Worm (Caenorhabditis elegans) whole organism, L4 larva: ENCODE results near the gene C16D2.1.
A peak's percentile ranks its signal among the peaks of the same experiment; 100 is the strongest.

Source experiments
- D1046.2 ChIP-seq: fragments of 200-800 bp; sonication (Bioruptor generic); IDR thresholded peaks from 2 replicates; pipeline ENCODE4 v1.3.6; 2022; ENCODE audit warnings: missing genetic modification characterization, missing compliant biosample characterization
- F10B5.3 ChIP-seq: sonication (generic microtip); optimal IDR thresholded peaks from 2 replicates; lab custom pipeline; 2016; ENCODE audit warnings: mild to moderate bottlenecking, missing genetic modification characterization, missing compliant biosample characterization
- F44E2.7 ChIP-seq: fragments of 200-800 bp; sonication (Bioruptor generic); IDR thresholded peaks from 2 replicates; pipeline ENCODE4 v2.1.2; 2022; ENCODE audit warnings: missing genetic modification characterization, missing compliant biosample characterization
- F49E8.2 ChIP-seq: sonication (generic microtip); optimal IDR thresholded peaks from 2 replicates; lab custom pipeline; 2016; ENCODE audit warnings: missing compliant biosample characterization, mild to moderate bottlenecking, missing genetic modification characterization, borderline replicate concordance
- T20F7.1 ChIP-seq: fragments of 200-800 bp; sonication (Bioruptor generic); optimal IDR thresholded peaks from 2 replicates; lab custom pipeline; 2018; ENCODE audit warnings: mild to moderate bottlenecking, missing genetic modification characterization, missing compliant biosample characterization
- Y105C5A.15 ChIP-seq: fragments of 200-800 bp; sonication (Bioruptor generic); IDR thresholded peaks from 2 replicates; pipeline ENCODE4 v1.3.6; 2022; ENCODE audit warnings: missing genetic modification characterization, missing compliant biosample characterization
- Y48G9A.11 ChIP-seq: fragments of 200-800 bp; sonication (Bioruptor generic); IDR thresholded peaks from 2 replicates; pipeline ENCODE4 v1.3.6; 2022; ENCODE audit warnings: missing genetic modification reagents, missing genetic modification characterization, missing compliant biosample characterization
- Y75B8A.6 ChIP-seq: fragments of 200-800 bp; sonication (Bioruptor generic); IDR thresholded peaks from 2 replicates; pipeline ENCODE4 v1.3.6; 2022; ENCODE audit warnings: missing genetic modification reagents, missing genetic modification characterization, missing compliant biosample characterization
- ZK546.5 ChIP-seq, 2 experiments: sonication (generic microtip); optimal IDR thresholded peaks; 2 replicates each; lab custom pipeline; 2017; ENCODE audit warnings: missing biosample characterization in 2 of 2, missing genetic modification characterization in 2 of 2
- aha-1 ChIP-seq: fragments of 150-350 bp; peaks from one replicate; lab custom pipeline; 2014; ENCODE audit warnings: missing biosample characterization, missing genetic modification characterization
- arid-1 ChIP-seq: fragments of 200-800 bp; sonication (Bioruptor generic); conservative IDR thresholded peaks from 2 replicates; pipeline ENCODE4 v1.3.6; 2022; ENCODE audit warnings: missing genetic modification reagents, missing genetic modification characterization, missing compliant biosample characterization
- ceh-32 ChIP-seq: sonication (generic microtip); optimal IDR thresholded peaks from 2 replicates; lab custom pipeline; 2016; ENCODE audit warnings: mild to moderate bottlenecking, missing genetic modification characterization, missing compliant biosample characterization; ENCODE audit not compliant: poor library complexity
- ceh-44 ChIP-seq: fragments of 200-800 bp; sonication (Bioruptor generic); IDR thresholded peaks from 2 replicates; pipeline ENCODE4 v1.3.6; 2022; ENCODE audit warnings: missing genetic modification reagents, missing genetic modification characterization, missing compliant biosample characterization
- ces-1 ChIP-seq: fragments of 150-350 bp; sonication (generic microtip); optimal IDR thresholded peaks from 4 replicates; lab custom pipeline; 2014; ENCODE audit warnings: missing biosample characterization, missing genetic modification reagents, missing genetic modification characterization
- daf-16 ChIP-seq, 3 experiments: sonication (generic microtip); optimal IDR thresholded peaks; 2 replicates each; lab custom pipeline; 2016 to 2017; ENCODE audit warnings: missing genetic modification characterization in 3 of 3, missing genetic modification reagents in 3 of 3, mild to moderate bottlenecking in 2 of 3, missing compliant biosample characterization in 2 of 3, missing biosample characterization in 1 of 3, moderate library complexity in 1 of 3
- dmd-8 ChIP-seq: fragments of 200-800 bp; sonication (Bioruptor generic); IDR thresholded peaks from 2 replicates; pipeline ENCODE4 v1.3.6; 2022; ENCODE audit warnings: missing genetic modification characterization, missing compliant biosample characterization
- dmd-9 ChIP-seq: fragments of 200-800 bp; sonication (Bioruptor generic); IDR thresholded peaks from 2 replicates; pipeline ENCODE4 v1.3.6; 2022; ENCODE audit warnings: missing genetic modification reagents, missing genetic modification characterization, missing compliant biosample characterization
- duxl-1 ChIP-seq: sonication (generic microtip); optimal IDR thresholded peaks from 2 replicates; lab custom pipeline; 2016; ENCODE audit warnings: mild to moderate bottlenecking, missing genetic modification characterization, moderate library complexity, missing compliant biosample characterization; ENCODE audit not compliant: poor library complexity
- dve-1 ChIP-seq: sonication (generic microtip); optimal IDR thresholded peaks from 2 replicates; lab custom pipeline; 2017; ENCODE audit warnings: antibody characterized with exemption, mild to moderate bottlenecking, missing genetic modification characterization, missing compliant biosample characterization; ENCODE audit not compliant: insufficient read depth
- hif-1 ChIP-seq, 2 experiments: sonication (generic microtip); optimal IDR thresholded peaks; 2 replicates each; lab custom pipeline; 2016 to 2017; ENCODE audit warnings: missing compliant biosample characterization in 2 of 2, missing genetic modification characterization in 2 of 2, missing genetic modification reagents in 2 of 2, missing genotype in 2 of 2, mild to moderate bottlenecking in 1 of 2
- hlh-11 ChIP-seq: fragments of 200-800 bp; sonication (Bioruptor generic); optimal IDR thresholded peaks from 2 replicates; lab custom pipeline; 2018; ENCODE audit warnings: mild to moderate bottlenecking, missing genetic modification characterization, missing compliant biosample characterization
- hlh-30 ChIP-seq: sonication (generic microtip); optimal IDR thresholded peaks from 2 replicates; lab custom pipeline; 2017; ENCODE audit warnings: antibody characterized with exemption, mild to moderate bottlenecking, missing genetic modification characterization, missing compliant biosample characterization; ENCODE audit not compliant: insufficient read depth
- jun-1 ChIP-seq: fragments of 150-350 bp; optimal IDR thresholded peaks from 2 replicates; lab custom pipeline; 2014; ENCODE audit warnings: missing biosample characterization, missing genetic modification reagents, missing genetic modification characterization
- lin-1 ChIP-seq: fragments of 200-800 bp; sonication (Bioruptor generic); IDR thresholded peaks from 2 replicates; pipeline ENCODE4 v1.3.6; 2022; ENCODE audit warnings: missing genetic modification reagents, missing genetic modification characterization, missing compliant biosample characterization
- lin-13 ChIP-seq: fragments of 150-350 bp; optimal IDR thresholded peaks from 2 replicates; lab custom pipeline; 2014; ENCODE audit warnings: missing biosample characterization, missing genetic modification reagents, missing genetic modification characterization
- lin-38 ChIP-seq: fragments of 200-800 bp; sonication (Bioruptor generic); IDR thresholded peaks from 2 replicates; pipeline ENCODE4 v1.3.6; 2022; ENCODE audit warnings: missing genetic modification reagents, missing genetic modification characterization, missing compliant biosample characterization
- lin-39 ChIP-seq: fragments of 150-350 bp; optimal IDR thresholded peaks from 2 replicates; lab custom pipeline; 2014; ENCODE audit warnings: missing biosample characterization, missing genetic modification reagents, missing genetic modification characterization
- lir-3 ChIP-seq: sonication (generic microtip); optimal IDR thresholded peaks from 2 replicates; lab custom pipeline; 2016; ENCODE audit warnings: mild to moderate bottlenecking, missing genetic modification characterization, missing compliant biosample characterization
- lsy-2 ChIP-seq, 2 experiments: fragments of 150-350 bp in 1 of 2; sonication (generic microtip) in 1 of 2; optimal IDR thresholded peaks; 2 replicates each; lab custom pipeline; 2014 to 2017; ENCODE audit warnings: missing biosample characterization in 2 of 2, missing genetic modification characterization in 2 of 2
- mep-1 ChIP-seq: fragments of 150-350 bp; sonication (generic microtip); optimal IDR thresholded peaks from 3 replicates; lab custom pipeline; 2014; ENCODE audit warnings: missing biosample characterization, missing genetic modification characterization
- nhr-237 ChIP-seq: sonication (generic microtip); optimal IDR thresholded peaks from 2 replicates; lab custom pipeline; 2017; ENCODE audit warnings: missing biosample characterization, missing genetic modification characterization
- nhr-25 ChIP-seq: sonication (generic microtip); optimal IDR thresholded peaks from 2 replicates; lab custom pipeline; 2017; ENCODE audit warnings: missing genetic modification characterization, mild to moderate bottlenecking, missing compliant biosample characterization, antibody characterized with exemption, moderate library complexity, borderline replicate concordance; ENCODE audit not compliant: insufficient read depth
- nhr-28 ChIP-seq: fragments of 150-350 bp; optimal IDR thresholded peaks from 2 replicates; lab custom pipeline; 2014; ENCODE audit warnings: missing biosample characterization, missing genetic modification characterization
- nhr-6 ChIP-seq: fragments of 150-350 bp; optimal IDR thresholded peaks from 2 replicates; lab custom pipeline; 2014; ENCODE audit warnings: missing biosample characterization, missing genetic modification characterization
- nhr-76 ChIP-seq: fragments of 150-350 bp; optimal IDR thresholded peaks from 2 replicates; lab custom pipeline; 2014; ENCODE audit warnings: missing biosample characterization, missing genetic modification characterization
- php-3 ChIP-seq: fragments of 200-800 bp; sonication (Bioruptor generic); IDR thresholded peaks from 2 replicates; pipeline ENCODE4 v1.3.6; 2022; ENCODE audit warnings: missing genetic modification reagents, missing genetic modification characterization, missing compliant biosample characterization
- pqm-1 ChIP-seq: sonication (generic microtip); optimal IDR thresholded peaks from 2 replicates; lab custom pipeline; 2017; ENCODE audit warnings: missing biosample characterization, missing genetic modification characterization
- saeg-2 ChIP-seq: fragments of 200-800 bp; sonication (Bioruptor generic); IDR thresholded peaks from 2 replicates; pipeline ENCODE4 v1.3.6; 2022; ENCODE audit warnings: missing genetic modification reagents, missing genetic modification characterization, missing compliant biosample characterization
- sdz-12 ChIP-seq: fragments of 200-800 bp; sonication (Bioruptor generic); optimal IDR thresholded peaks from 2 replicates; lab custom pipeline; 2018; ENCODE audit warnings: mild to moderate bottlenecking, missing genetic modification characterization, missing compliant biosample characterization
- set-16 ChIP-seq: fragments of 200-800 bp; sonication (Bioruptor generic); IDR thresholded peaks from 2 replicates; pipeline ENCODE4 v1.3.6; 2022; ENCODE audit warnings: missing genetic modification reagents, missing genetic modification characterization, missing compliant biosample characterization
- skn-1 ChIP-seq: fragments of 150-350 bp; optimal IDR thresholded peaks from 2 replicates; lab custom pipeline; 2014; ENCODE audit warnings: missing biosample characterization, missing genetic modification characterization
- snpc-4 ChIP-seq: fragments of 150-350 bp; optimal IDR thresholded peaks from 2 replicates; lab custom pipeline; 2014; ENCODE audit warnings: missing biosample characterization, missing genetic modification characterization
- tag-97 ChIP-seq: fragments of 200-800 bp; sonication (Bioruptor generic); IDR thresholded peaks from 2 replicates; pipeline ENCODE4 v1.3.6; 2022; ENCODE audit warnings: missing genetic modification characterization, missing compliant biosample characterization
- tra-1 ChIP-seq: fragments of 200-800 bp; sonication (Bioruptor generic); IDR thresholded peaks from 2 replicates; pipeline ENCODE4 v1.3.6; 2022; ENCODE audit warnings: missing genetic modification reagents, missing genetic modification characterization, missing compliant biosample characterization
- unc-39 ChIP-seq: sonication (generic microtip); optimal IDR thresholded peaks from 2 replicates; lab custom pipeline; 2017; ENCODE audit warnings: missing biosample characterization, missing genetic modification characterization
- vab-7 ChIP-seq: fragments of 200-800 bp; sonication (Bioruptor generic); IDR thresholded peaks from 2 replicates; pipeline ENCODE4 v1.3.6; 2022; ENCODE audit warnings: missing genetic modification reagents, missing genetic modification characterization, missing compliant biosample characterization
- zip-2 ChIP-seq: fragments of 150-350 bp; optimal IDR thresholded peaks from 2 replicates; lab custom pipeline; 2014; ENCODE audit warnings: missing biosample characterization, missing genetic modification characterization
- ztf-11 ChIP-seq: fragments of 150-350 bp; optimal IDR thresholded peaks from 2 replicates; lab custom pipeline; 2014; ENCODE audit warnings: missing biosample characterization, missing genetic modification characterization
- ztf-7 ChIP-seq: fragments of 150-350 bp; optimal IDR thresholded peaks from 2 replicates; lab custom pipeline; 2014; ENCODE audit warnings: missing biosample characterization, missing genetic modification characterization

The C16D2.1 gene

ce11 chrII:9156277-9156676 lies 24.8 kb downstream of the C16D2.1 start (continued):
- TF ChIP-seq ztf-11 (tag; lab: Kevin White, UChicago) (no peak), tag-97 (GFP tag; lab: Robert Waterston, UW) (no peak), T20F7.1 (GFP tag; lab: Kevin White, UChicago) (no peak), nhr-25 (no peak), Y105C5A.15 (GFP tag; lab: Robert Waterston, UW) (no peak), jun-1 (no peak), Y48G9A.11 (GFP tag; lab: Robert Waterston, UW) (no peak), hlh-30 (tag; lab: Kevin White, UChicago) (peak; percentile 76), lin-38 (GFP tag; lab: Robert Waterston, UW) (no peak), vab-7 (GFP tag; lab: Robert Waterston, UW) (no peak), ceh-32 (tag; lab: Kevin White, UChicago) (no peak), F44E2.7 (GFP tag; lab: Robert Waterston, UW) (no peak), Y75B8A.6 (GFP tag; lab: Robert Waterston, UW) (no peak), arid-1 (GFP tag; lab: Robert Waterston, UW) (no peak), F49E8.2 (tag; lab: Kevin White, UChicago) (no peak), lir-3 (no peak), nhr-76 (tag; lab: Kevin White, UChicago) (no peak)

- TF ChIP-seq skn-1 (tag; lab: Kevin White, UChicago) (no peak), mep-1 (tag; lab: Kevin White, UChicago) (peak; percentile 6), hlh-30 (tag; lab: Kevin White, UChicago) (peak; percentile 20), D1046.2 (GFP tag; lab: Robert Waterston, UW) (no peak), tra-1 (GFP tag; lab: Robert Waterston, UW) (no peak), pqm-1 (tag; lab: Kevin White, UChicago) (peak; percentile 96), lin-39 (tag; lab: Kevin White, UChicago) (no peak), ztf-7 (tag; lab: Kevin White, UChicago) (peak; percentile 86), lin-38 (GFP tag; lab: Robert Waterston, UW) (no peak), hif-1 (tag; optimal IDR thresholded peaks at IDR 0.05; lab: Kevin White, UChicago) (peak in 1 of 2 experiments; percentile 64), snpc-4 (tag; lab: Kevin White, UChicago) (no peak), set-16 (no peak), daf-16 (GFP tag; optimal IDR thresholded peaks at IDR 0.05; lab: Kevin White, UChicago) (no peak), daf-16 (tag; optimal IDR thresholded peaks at IDR 0.05; lab: Kevin White, UChicago) (peak; percentile 16), dmd-8 (GFP tag; lab: Robert Waterston, UW) (no peak), duxl-1 (tag; lab: Kevin White, UChicago) (no peak), Y105C5A.15 (GFP tag; lab: Robert Waterston, UW) (no peak), ZK546.5 (tag; optimal IDR thresholded peaks at IDR 0.05; lab: Kevin White, UChicago) (no peak), F10B5.3 (tag; lab: Kevin White, UChicago) (no peak), aha-1 (peak; percentile 81), dve-1 (tag; lab: Kevin White, UChicago) (peak; percentile 75), lin-13 (GFP tag; lab: Kevin White, UChicago) (no peak), T20F7.1 (GFP tag; lab: Kevin White, UChicago) (no peak), lin-1 (GFP tag; lab: Robert Waterston, UW) (no peak), lsy-2 (tag; optimal IDR thresholded peaks at IDR 0.05; lab: Kevin White, UChicago) (peak in 1 of 2 experiments; percentile 22), Y48G9A.11 (GFP tag; lab: Robert Waterston, UW) (no peak), zip-2 (tag; lab: Kevin White, UChicago) (no peak), nhr-237 (no peak), php-3 (GFP tag; lab: Robert Waterston, UW) (peak; percentile 74), ceh-44 (GFP tag; lab: Robert Waterston, UW) (no peak), saeg-2 (no peak), nhr-28 (tag; lab: Kevin White, UChicago) (peak; percentile 53), arid-1 (GFP tag; lab: Robert Waterston, UW) (no peak), hlh-11 (tag; lab: Kevin White, UChicago) (peak; percentile 52), unc-39 (tag; lab: Kevin White, UChicago) (no peak), nhr-25 (no peak), nhr-6 (tag; lab: Kevin White, UChicago) (peak; percentile 6), ces-1 (GFP tag; lab: Kevin White, UChicago) (no peak), dmd-9 (no peak), sdz-12 (GFP tag; lab: Kevin White, UChicago) (no peak)
These were observed 25.7 kb downstream of the C16D2.1 start for ce11 chrII:9157125-9157524.
